Worm (Caenorhabditis elegans) whole organism, midembryonic: Measurements from ENCODE around the gene F55H2.8.

Source experiments
- T22C8.4 ChIP-seq: fragments of 200-800 bp; sonication (Bioruptor generic); IDR thresholded peaks from 2 replicates; pipeline ENCODE4 v1.3.6; 2022; ENCODE audit warnings: missing genetic modification characterization, missing compliant biosample characterization
- cog-1 ChIP-seq: sonication (generic microtip); optimal IDR thresholded peaks from 2 replicates; lab custom pipeline; 2016; ENCODE audit warnings: missing genetic modification characterization, missing compliant biosample characterization
- flt-1 ChIP-seq: fragments of 200-800 bp; sonication (Bioruptor generic); IDR thresholded peaks from 2 replicates; pipeline ENCODE4 v1.3.6; 2022; ENCODE audit warnings: missing genetic modification characterization, missing compliant biosample characterization
- klf-2 ChIP-seq: fragments of 200-800 bp; sonication (Bioruptor generic); conservative IDR thresholded peaks from 2 replicates; pipeline ENCODE4 v1.3.6; 2022; ENCODE audit warnings: missing genetic modification reagents, missing genetic modification characterization, missing compliant biosample characterization
- med-1 ChIP-seq: sonication (generic microtip); optimal IDR thresholded peaks from 2 replicates; lab custom pipeline; 2017; ENCODE audit warnings: missing genetic modification characterization, mild to moderate bottlenecking, missing compliant biosample characterization, antibody characterized with exemption, missing genetic modification reagents; ENCODE audit not compliant: insufficient read depth
- ref-1 ChIP-seq: fragments of 200-800 bp; sonication (Bioruptor generic); conservative IDR thresholded peaks from 2 replicates; pipeline ENCODE4 v1.3.6; 2022; ENCODE audit warnings: missing genetic modification reagents, missing genetic modification characterization, missing compliant biosample characterization
- tab-1 ChIP-seq: fragments of 200-800 bp; sonication (Bioruptor generic); IDR thresholded peaks from 2 replicates; pipeline ENCODE4 v1.3.6; 2022; ENCODE audit warnings: missing genetic modification characterization, missing compliant biosample characterization
- ztf-23 ChIP-seq: fragments of 200-800 bp; sonication (Bioruptor generic); IDR thresholded peaks from 2 replicates; pipeline ENCODE4 v1.3.6; 2022; ENCODE audit warnings: missing genetic modification reagents, missing genetic modification characterization, missing compliant biosample characterization
- ztf-29 ChIP-seq: fragments of 200-800 bp; sonication (Bioruptor generic); IDR thresholded peaks from 2 replicates; pipeline ENCODE4 v1.3.6; 2022; ENCODE audit warnings: missing genetic modification reagents, missing genetic modification characterization, missing compliant biosample characterization

DNA sequence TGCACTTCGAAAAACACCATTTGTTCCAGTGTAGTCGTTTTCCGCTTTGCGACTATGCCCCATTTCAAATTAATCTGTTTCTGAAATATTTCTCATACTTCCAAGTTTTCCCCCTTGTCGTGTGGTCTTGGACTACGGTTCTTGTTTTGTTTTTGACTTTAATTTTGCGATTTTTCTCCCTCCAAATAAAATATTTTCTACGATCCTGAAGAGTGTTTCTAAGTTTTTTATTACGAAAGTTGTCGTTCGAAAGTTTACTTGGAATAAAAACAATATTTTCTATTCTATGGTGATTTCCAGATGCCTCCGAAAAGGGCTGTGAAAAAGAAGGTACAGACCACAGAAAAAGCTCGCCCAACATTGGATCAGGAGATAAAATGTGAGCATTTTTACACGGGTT is 45.8 kb upstream of the F55H2.8 start, which contains the start of gene tag-342:
- TF ChIP-seq klf-2 (GFP tag; lab: Robert Waterston, UW) (no peak), med-1 (no peak), flt-1 (no peak), T22C8.4 (GFP tag; lab: Robert Waterston, UW) (no peak), ztf-23 (GFP tag; lab: Robert Waterston, UW) (no peak), cog-1 (tag; lab: Kevin White, UChicago) (no peak), ztf-29 (no peak), ref-1 (GFP tag; lab: Robert Waterston, UW) (no peak), tab-1 (no peak)
